Fruit fly (Drosophila melanogaster) whole organism, embryonic: Measurements from ENCODE around the gene CG13884.

Source experiments
- Abd-B ChIP-seq: fragments of 200-800 bp; sonication (Bioruptor generic); optimal IDR thresholded peaks from 2 replicates; lab custom pipeline; 2018; ENCODE audit warnings: missing biosample characterization, mild to moderate bottlenecking, missing genetic modification characterization, moderate library complexity
- CG10321 ChIP-seq: fragments of 200-800 bp; sonication (Bioruptor generic); IDR thresholded peaks from 2 replicates; pipeline ENCODE4 v1.3.6; 2022; ENCODE audit warnings: missing biosample characterization, missing genetic modification characterization
- CG10959 ChIP-seq: fragments of 200-800 bp; sonication (Bioruptor generic); IDR thresholded peaks from 2 replicates; pipeline ENCODE4 v1.3.6; 2022; ENCODE audit warnings: missing biosample characterization, missing genetic modification characterization
- CG14441 ChIP-seq: fragments of 200-800 bp; sonication (Bioruptor generic); IDR thresholded peaks from 2 replicates; pipeline ENCODE4 v1.3.6; 2022; ENCODE audit warnings: missing biosample characterization, missing genetic modification characterization
- CG14860 ChIP-seq: fragments of 200-800 bp; sonication (Bioruptor generic); IDR thresholded peaks from 3 replicates; pipeline ENCODE4 v1.3.6; 2022; ENCODE audit warnings: missing biosample characterization, missing genetic modification characterization; ENCODE audit not compliant: partially characterized antibody
- CG15011 ChIP-seq: fragments of 200-800 bp; sonication (Bioruptor generic); optimal IDR thresholded peaks from 3 replicates; lab custom pipeline; 2018; ENCODE audit warnings: missing biosample characterization, mild to moderate bottlenecking, missing genetic modification characterization
- CG15479 ChIP-seq: fragments of 200-800 bp; sonication (Bioruptor generic); optimal IDR thresholded peaks from 3 replicates; lab custom pipeline; 2019; ENCODE audit warnings: missing biosample characterization, mild to moderate bottlenecking, missing genetic modification characterization, moderate library complexity
- CG15514 ChIP-seq: fragments of 200-800 bp; sonication (Bioruptor generic); optimal IDR thresholded peaks from 3 replicates; lab custom pipeline; 2017; ENCODE audit warnings: missing biosample characterization, missing genetic modification characterization, mild to moderate bottlenecking, moderate library complexity, missing genetic modification reagents
- CG1602 ChIP-seq: fragments of 200-800 bp; sonication (Bioruptor generic); optimal IDR thresholded peaks from 3 replicates; lab custom pipeline; 2016; ENCODE audit warnings: missing biosample characterization, missing genetic modification characterization
- CG16863 ChIP-seq: fragments of 200-800 bp; sonication (Bioruptor generic); optimal IDR thresholded peaks from 3 replicates; lab custom pipeline; 2016; ENCODE audit warnings: missing biosample characterization, missing genetic modification characterization
- CG17186 ChIP-seq: fragments of 200-800 bp; sonication (Bioruptor generic); optimal IDR thresholded peaks from 3 replicates; lab custom pipeline; 2017; ENCODE audit warnings: missing biosample characterization, missing genetic modification reagents, missing genetic modification characterization
- CG17359 ChIP-seq: fragments of 200-800 bp; sonication (Bioruptor generic); optimal IDR thresholded peaks from 3 replicates; lab custom pipeline; 2018; ENCODE audit warnings: missing biosample characterization, mild to moderate bottlenecking, missing genetic modification characterization, moderate library complexity
- CG3281 ChIP-seq: fragments of 200-800 bp; sonication (Bioruptor generic); optimal IDR thresholded peaks from 3 replicates; lab custom pipeline; 2017; ENCODE audit warnings: missing biosample characterization, mild to moderate bottlenecking, missing genetic modification characterization
- CG43689 ChIP-seq: fragments of 200-800 bp; sonication (Bioruptor generic); IDR thresholded peaks from 2 replicates; pipeline ENCODE4 v1.3.6; 2022; ENCODE audit warnings: missing biosample characterization, missing genetic modification characterization
- CG8359 ChIP-seq: fragments of 200-800 bp; sonication (Bioruptor generic); optimal IDR thresholded peaks from 2 replicates; lab custom pipeline; 2017; ENCODE audit warnings: missing biosample characterization, mild to moderate bottlenecking, missing genetic modification characterization, borderline replicate concordance
- CG8765 ChIP-seq: fragments of 200-800 bp; sonication (Bioruptor generic); IDR thresholded peaks from 2 replicates; pipeline ENCODE4 v1.3.6; 2022; ENCODE audit warnings: missing biosample characterization, missing genetic modification characterization
- CG9437 ChIP-seq: fragments of 200-800 bp; sonication (Bioruptor generic); optimal IDR thresholded peaks from 2 replicates; lab custom pipeline; 2018; ENCODE audit warnings: missing biosample characterization, mild to moderate bottlenecking, missing genetic modification characterization
- CG9609 ChIP-seq: fragments of 200-800 bp; sonication (Bioruptor generic); optimal IDR thresholded peaks from 3 replicates; lab custom pipeline; 2016; ENCODE audit warnings: missing biosample characterization, missing genetic modification characterization
- CG9932 ChIP-seq: fragments of 200-800 bp; sonication (Bioruptor generic); IDR thresholded peaks from 2 replicates; pipeline ENCODE4 v1.3.6; 2022; ENCODE audit warnings: missing biosample characterization, missing genetic modification characterization
- Deaf1 ChIP-seq: fragments of 200-800 bp; optimal IDR thresholded peaks from 3 replicates; lab custom pipeline; 2019; ENCODE audit warnings: missing biosample characterization, mild to moderate bottlenecking, missing genetic modification characterization, moderate library complexity
- Dfd ChIP-seq, 2 experiments: fragments of >200 bp; optimal IDR thresholded peaks; 2 replicates each; lab custom pipeline; 2017; ENCODE audit warnings: missing biosample characterization in 2 of 2, missing genetic modification characterization in 2 of 2
- E2f2 ChIP-seq: fragments of 200-800 bp; sonication (Bioruptor generic); IDR thresholded peaks from 2 replicates; pipeline ENCODE4 v1.3.6; 2022; ENCODE audit warnings: missing biosample characterization, missing genetic modification characterization
- Hmx ChIP-seq: fragments of 200-800 bp; sonication (Bioruptor generic); optimal IDR thresholded peaks from 2 replicates; lab custom pipeline; 2016; ENCODE audit warnings: missing biosample characterization, missing genetic modification characterization
- Hsf ChIP-seq: fragments of 200-800 bp; sonication (Bioruptor generic); optimal IDR thresholded peaks from 3 replicates; lab custom pipeline; 2016; ENCODE audit warnings: missing biosample characterization, missing genetic modification characterization
- Lim3 ChIP-seq: fragments of 200-800 bp; sonication (Bioruptor generic); IDR thresholded peaks from 2 replicates; pipeline ENCODE4 v1.3.6; 2022; ENCODE audit warnings: missing biosample characterization, missing genetic modification characterization
- Nf-YC ChIP-seq: fragments of 200-800 bp; optimal IDR thresholded peaks from 3 replicates; lab custom pipeline; 2019; ENCODE audit warnings: missing biosample characterization, mild to moderate bottlenecking, missing genetic modification characterization, moderate library complexity
- Pdp1 ChIP-seq, 2 experiments: fragments of 200-800 bp; sonication (Bioruptor generic); optimal IDR thresholded peaks; 3 replicates each; lab custom pipeline; 2016; ENCODE audit warnings: missing biosample characterization in 2 of 2, missing genetic modification characterization in 2 of 2, mild to moderate bottlenecking in 1 of 2, moderate library complexity in 1 of 2
- Sry-δ ChIP-seq: fragments of 200-800 bp; sonication (Bioruptor generic); optimal IDR thresholded peaks from 2 replicates; lab custom pipeline; 2016; ENCODE audit warnings: missing biosample characterization, missing genetic modification characterization
- Taf1 ChIP-seq: fragments of 200-800 bp; sonication (Bioruptor generic); IDR thresholded peaks from 2 replicates; pipeline ENCODE4 v1.3.6; 2022; ENCODE audit warnings: missing biosample characterization, missing genetic modification characterization
- aop ChIP-seq: fragments of 200-800 bp; sonication (Bioruptor generic); IDR thresholded peaks from 2 replicates; pipeline ENCODE4 v1.3.6; 2022; ENCODE audit warnings: missing biosample characterization, missing genetic modification characterization
- ato ChIP-seq: fragments of 200-800 bp; sonication (Bioruptor generic); IDR thresholded peaks from 2 replicates; pipeline ENCODE4 v1.3.6; 2022; ENCODE audit warnings: missing biosample characterization, missing genetic modification characterization; ENCODE audit not compliant: partially characterized antibody
- crol ChIP-seq: fragments of 200-800 bp; sonication (Bioruptor generic); IDR thresholded peaks from 2 replicates; pipeline ENCODE4 v1.3.6; 2022; ENCODE audit warnings: missing biosample characterization, missing genetic modification characterization
- crp ChIP-seq, 2 experiments: fragments of 200-800 bp; sonication (Bioruptor generic); optimal IDR thresholded peaks; 2 replicates in 1 of 2; 3 replicates in 1 of 2; lab custom pipeline; 2017; ENCODE audit warnings: missing biosample characterization in 2 of 2, missing genetic modification characterization in 2 of 2, mild to moderate bottlenecking in 1 of 2, moderate library complexity in 1 of 2
- dm ChIP-seq: fragments of 200-800 bp; sonication (Bioruptor generic); optimal IDR thresholded peaks from 3 replicates; lab custom pipeline; 2016; ENCODE audit warnings: missing biosample characterization, missing genetic modification characterization
- fd3F ChIP-seq: fragments of 200-800 bp; sonication (Bioruptor generic); optimal IDR thresholded peaks from 2 replicates; lab custom pipeline; 2018; ENCODE audit warnings: missing biosample characterization, mild to moderate bottlenecking, missing genetic modification characterization, moderate library complexity
- grn ChIP-seq: fragments of 200-800 bp; sonication (Bioruptor generic); optimal IDR thresholded peaks from 3 replicates; lab custom pipeline; 2017; ENCODE audit warnings: missing biosample characterization, missing genetic modification characterization
- ken ChIP-seq: fragments of 200-800 bp; sonication (Bioruptor generic); IDR thresholded peaks from 3 replicates; pipeline ENCODE4 v1.3.6; 2022; ENCODE audit warnings: missing biosample characterization, missing genetic modification characterization
- knrl ChIP-seq: fragments of 200-800 bp; sonication (Bioruptor generic); IDR thresholded peaks from 3 replicates; pipeline ENCODE4 v1.3.6; 2022; ENCODE audit warnings: missing biosample characterization, missing genetic modification characterization; ENCODE audit not compliant: partially characterized antibody
- odd ChIP-seq: fragments of 200-800 bp; sonication (Bioruptor generic); optimal IDR thresholded peaks from 2 replicates; lab custom pipeline; 2017; ENCODE audit warnings: missing biosample characterization, mild to moderate bottlenecking, missing genetic modification characterization
- onecut ChIP-seq: fragments of 200-800 bp; sonication (Bioruptor generic); IDR thresholded peaks from 2 replicates; pipeline ENCODE4 v1.3.6; 2022; ENCODE audit warnings: missing biosample characterization, missing genetic modification characterization
- psq ChIP-seq: fragments of 200-800 bp; sonication (Bioruptor generic); optimal IDR thresholded peaks from 2 replicates; lab custom pipeline; 2017; ENCODE audit warnings: missing biosample characterization, missing genetic modification characterization
- sr ChIP-seq: fragments of 200-800 bp; sonication (Bioruptor generic); IDR thresholded peaks from 3 replicates; pipeline ENCODE4 v1.3.6; 2022; ENCODE audit warnings: missing biosample characterization, missing genetic modification characterization
- trem ChIP-seq: fragments of 200-800 bp; optimal IDR thresholded peaks from 3 replicates; lab custom pipeline; 2019; ENCODE audit warnings: missing biosample characterization, mild to moderate bottlenecking, missing genetic modification characterization, moderate library complexity
- wor ChIP-seq: fragments of 200-800 bp; sonication (Bioruptor generic); IDR thresholded peaks from 2 replicates; pipeline ENCODE4 v1.3.6; 2022; ENCODE audit warnings: missing biosample characterization, missing genetic modification characterization

The CG13884 gene

DNA sequence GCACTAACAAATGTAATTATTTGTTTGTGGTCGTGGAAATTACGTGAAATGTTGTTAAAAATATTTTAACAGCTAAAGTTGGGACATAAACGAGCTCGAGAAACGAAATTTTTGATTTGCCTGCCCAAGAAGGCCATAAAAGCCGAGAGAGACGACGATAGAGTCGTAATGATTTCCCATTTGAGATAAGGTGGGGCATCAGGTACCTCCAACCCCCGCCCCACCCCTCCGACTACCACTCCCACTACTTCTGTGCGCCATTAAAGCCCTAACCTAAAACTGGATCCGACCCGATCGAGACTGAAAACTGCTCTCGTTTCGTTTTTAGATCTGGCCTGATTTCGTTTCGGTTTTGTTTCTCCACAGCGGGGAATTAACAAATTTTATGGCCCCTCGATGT, 34.0 kb upstream of the CG13884 start (continued):
- no peak for TF ChIP-seq onecut
- TF ChIP-seq ato (GFP tag; lab: Robert Waterston, UW), result no peak
- TF ChIP-seq Dfd (GFP tag; optimal IDR thresholded peaks at IDR 0.05; lab: Kevin White, UChicago), result no peak
- no peak for TF ChIP-seq CG15011 (GFP tag; lab: Kevin White, UChicago)
- no peak for TF ChIP-seq Pdp1 (GFP tag; optimal IDR thresholded peaks at IDR 0.05; lab: Kevin White, UChicago)
- TF ChIP-seq fd3F (GFP tag; lab: Kevin White, UChicago), result no peak
- no peak for TF ChIP-seq dm
- TF ChIP-seq grn (GFP tag; lab: Kevin White, UChicago), result peak; percentile 86
- TF ChIP-seq CG9932, result no peak
- TF ChIP-seq E2f2 (GFP tag; lab: Robert Waterston, UW), result no peak
- TF ChIP-seq Sry-δ, result no peak
- no peak for TF ChIP-seq CG8359 (GFP tag; lab: Kevin White, UChicago)
- TF ChIP-seq wor (GFP tag; lab: Robert Waterston, UW), result no peak
- TF ChIP-seq Abd-B, result peak; percentile 71
- peak; percentile 61 for TF ChIP-seq crol (GFP tag; lab: Robert Waterston, UW)
- TF ChIP-seq CG8765 (GFP tag; lab: Robert Waterston, UW), result no peak
- TF ChIP-seq Deaf1, result peak; percentile 19
- TF ChIP-seq crp (GFP tag; optimal IDR thresholded peaks at IDR 0.05; lab: Kevin White, UChicago), result no peak
- no peak for TF ChIP-seq knrl (GFP tag; lab: Robert Waterston, UW)
- TF ChIP-seq odd (GFP tag; lab: Kevin White, UChicago), result no peak
- TF ChIP-seq Nf-YC (tag; lab: Kevin White, UChicago), result peak; percentile 76
- TF ChIP-seq CG1602 (GFP tag; lab: Kevin White, UChicago), result no peak
- no peak for TF ChIP-seq CG15514 (GFP tag; lab: Kevin White, UChicago)
- no peak for TF ChIP-seq CG14441 (GFP tag; lab: Robert Waterston, UW)
- TF ChIP-seq CG9609, result no peak
- peak; percentile 23; the same call in 1 of the 3 replicates for TF ChIP-seq sr
- TF ChIP-seq Hsf (GFP tag; lab: Kevin White, UChicago), result no peak
- TF ChIP-seq trem (tag; lab: Kevin White, UChicago), result no peak
- no peak for TF ChIP-seq CG16863 (GFP tag; lab: Kevin White, UChicago)
- no peak for TF ChIP-seq CG17359 (tag; lab: Kevin White, UChicago)
- TF ChIP-seq CG3281 (GFP tag; lab: Kevin White, UChicago), result no peak
- no peak for TF ChIP-seq CG17186 (GFP tag; lab: Kevin White, UChicago)
- TF ChIP-seq Taf1, result no peak
- TF ChIP-seq CG14860 (GFP tag; lab: Robert Waterston, UW), result no peak
- TF ChIP-seq psq (GFP tag; lab: Kevin White, UChicago), result no peak
- TF ChIP-seq Lim3 (GFP tag; lab: Robert Waterston, UW), result no peak
- TF ChIP-seq Hmx (GFP tag; lab: Kevin White, UChicago), result no peak
- TF ChIP-seq aop, result no peak
- no peak for TF ChIP-seq CG43689
- TF ChIP-seq ken, result no peak
- 0 out of 2 replicates have a peak, but pooled peaks have one; percentile 49 for TF ChIP-seq CG10321 (GFP tag; lab: Robert Waterston, UW)
- TF ChIP-seq CG10959 (GFP tag; lab: Robert Waterston, UW), result no peak
- no peak for TF ChIP-seq CG15479 (GFP tag; lab: Kevin White, UChicago)
- no peak for TF ChIP-seq CG9437
